Fruit fly (Drosophila melanogaster): Measurements from ENCODE around the gene Cht7.

The Cht7 gene

DNA sequence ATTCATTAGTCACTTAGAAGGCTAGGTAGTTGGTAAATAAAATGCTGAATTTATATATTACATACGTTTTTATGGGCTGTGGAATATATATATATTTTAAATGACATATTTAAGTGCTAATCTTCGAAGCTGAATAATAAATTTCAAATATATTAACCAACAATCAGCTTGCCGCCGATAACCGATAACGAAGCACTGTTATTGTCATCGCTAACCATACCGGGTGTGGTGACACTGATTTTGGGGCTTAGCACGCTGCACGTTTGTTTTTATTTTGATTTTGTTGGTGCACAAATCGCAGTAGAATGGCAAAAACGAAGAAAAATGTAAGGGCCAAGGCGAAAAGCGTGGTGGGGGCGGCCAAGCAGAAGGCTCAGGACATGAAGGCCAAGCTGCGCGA lies 51.9 kb downstream of the Cht7 start, which contains the start of gene CG16753 (continued):
- TF ChIP-seq tin (GFP tag; optimal IDR thresholded peaks at IDR 0.05): no peak
- TF ChIP-seq kah (GFP tag; optimal IDR thresholded peaks at IDR 0.05): no peak
- TF ChIP-seq CG11085 (GFP tag; IDR thresholded peaks at IDR 0.05): no peak
- no peak for TF ChIP-seq ro (GFP tag; IDR thresholded peaks at IDR 0.05)
- no peak for TF ChIP-seq CG4424 (GFP tag; optimal IDR thresholded peaks at IDR 0.05)
- no peak for TF ChIP-seq CG12299 (tag; optimal IDR thresholded peaks at IDR 0.05)
- TF ChIP-seq CG13296 (GFP tag; optimal IDR thresholded peaks at IDR 0.05): no peak
- no peak for TF ChIP-seq CG9876 (GFP tag; optimal IDR thresholded peaks at IDR 0.05)
- TF ChIP-seq CG6689 (GFP tag; IDR thresholded peaks at IDR 0.05): no peak
- no peak for TF ChIP-seq grau (tag; optimal IDR thresholded peaks at IDR 0.05)
- no peak for TF ChIP-seq z (GFP tag; IDR thresholded peaks at IDR 0.05)
- TF ChIP-seq CG1529 (GFP tag; optimal IDR thresholded peaks at IDR 0.05): no peak
- no peak for TF ChIP-seq CG7839 (tag; optimal IDR thresholded peaks at IDR 0.05)
- TF ChIP-seq mld (GFP tag; IDR thresholded peaks at IDR 0.05; ENCODE audit: partially characterized antibody): peak; percentile 67; the same call in 1 of the 3 replicates
- no peak for TF ChIP-seq Atf6 (GFP tag; IDR thresholded peaks at IDR 0.05)
- TF ChIP-seq dati (GFP tag; IDR thresholded peaks at IDR 0.05): no peak
- no peak for TF ChIP-seq lmd (GFP tag; IDR thresholded peaks at IDR 0.05)
- TF ChIP-seq CG30431 (GFP tag; optimal IDR thresholded peaks at IDR 0.05): no peak
- TF ChIP-seq CG11560 (tag; IDR thresholded peaks at IDR 0.05): no peak
- TF ChIP-seq CG10565 (GFP tag; optimal IDR thresholded peaks at IDR 0.05): no peak
- TF ChIP-seq CG17829 (tag; optimal IDR thresholded peaks at IDR 0.05): no peak
- no peak for TF ChIP-seq dimm (GFP tag; IDR thresholded peaks at IDR 0.05)
- TF ChIP-seq trem (tag; optimal IDR thresholded peaks at IDR 0.05): peak; percentile 51
- no peak for TF ChIP-seq CG3065 (GFP tag; optimal IDR thresholded peaks at IDR 0.05)
- no peak for TF ChIP-seq CTCF (GFP tag; optimal IDR thresholded peaks at IDR 0.05)
- no peak for TF ChIP-seq bcd (GFP tag; optimal IDR thresholded peaks at IDR 0.05)
- TF ChIP-seq CG3281 (GFP tag; optimal IDR thresholded peaks at IDR 0.05): no peak
- TF ChIP-seq CG5245 (GFP tag; optimal IDR thresholded peaks at IDR 0.05): no peak
- TF ChIP-seq caup (GFP tag; optimal IDR thresholded peaks at IDR 0.05; ENCODE audit: severe bottlenecking): no peak
- no peak for TF ChIP-seq ash1 (GFP tag; optimal IDR thresholded peaks at IDR 0.05)
- no peak for TF ChIP-seq NK7.1 (GFP tag; optimal IDR thresholded peaks at IDR 0.05)
- TF ChIP-seq CG8281 (tag; optimal IDR thresholded peaks at IDR 0.05): no peak
- TF ChIP-seq CG11456 (GFP tag; IDR thresholded peaks at IDR 0.05): no peak
- no peak for TF ChIP-seq row (GFP tag; IDR thresholded peaks at IDR 0.05)
- TF ChIP-seq CG18011 (GFP tag; optimal IDR thresholded peaks at IDR 0.05): no peak
- TF ChIP-seq cg (GFP tag; optimal IDR thresholded peaks at IDR 0.05): no peak
- TF ChIP-seq slbo (GFP tag; IDR thresholded peaks at IDR 0.05): no peak
- TF ChIP-seq Hmx (GFP tag; optimal IDR thresholded peaks at IDR 0.05): no peak
- TF ChIP-seq Mes4 (GFP tag; optimal IDR thresholded peaks at IDR 0.05): no peak
- no peak for TF ChIP-seq dpn (GFP tag; optimal IDR thresholded peaks at IDR 0.05)
- no peak for TF ChIP-seq fru (optimal IDR thresholded peaks at IDR 0.05)
- TF ChIP-seq CG30403 (GFP tag; optimal IDR thresholded peaks at IDR 0.05): no peak
- TF ChIP-seq CG4404 (GFP tag; IDR thresholded peaks at IDR 0.05): no peak
- TF ChIP-seq CG13624 (GFP tag; optimal IDR thresholded peaks at IDR 0.05): no peak
- no peak for TF ChIP-seq zf30C (GFP tag; optimal IDR thresholded peaks at IDR 0.05)
- peak; percentile 62; the same call in 2 of the 3 replicates for TF ChIP-seq Opbp (GFP tag; IDR thresholded peaks at IDR 0.05; ENCODE audit: partially characterized antibody)
- no peak for TF ChIP-seq pnt (GFP tag; optimal IDR thresholded peaks at IDR 0.05)
- no peak for TF ChIP-seq gt (GFP tag; IDR thresholded peaks at IDR 0.05)
- no peak for TF ChIP-seq sr (GFP tag; IDR thresholded peaks at IDR 0.05)
- no peak for TF ChIP-seq CG8359 (GFP tag; optimal IDR thresholded peaks at IDR 0.05; ENCODE audit: borderline replicate concordance)
- no peak for TF ChIP-seq sqz (GFP tag; optimal IDR thresholded peaks at IDR 0.05)
- TF ChIP-seq YL-1 (GFP tag; optimal IDR thresholded peaks at IDR 0.05): peak; percentile 11
- no peak for TF ChIP-seq CG1792 (GFP tag; optimal IDR thresholded peaks at IDR 0.05)
- no peak for TF ChIP-seq CG11695 (GFP tag; IDR thresholded peaks at IDR 0.05)

Data from whole organism, embryonic.